Worm (Caenorhabditis elegans) whole organism, late embryonic: ENCODE data around the gene talp-3.

Source experiments
- C08G9.2 ChIP-seq: sonication (generic microtip); optimal IDR thresholded peaks from 2 replicates; lab custom pipeline; 2016; ENCODE audit warnings: mild to moderate bottlenecking, missing genetic modification characterization, moderate library complexity, missing compliant biosample characterization
- K02D7.2 ChIP-seq: sonication (generic microtip); optimal IDR thresholded peaks from 2 replicates; lab custom pipeline; 2017; ENCODE audit warnings: mild to moderate bottlenecking, missing genetic modification characterization, missing compliant biosample characterization
- Y22D7AL.16 ChIP-seq: sonication (generic microtip); optimal IDR thresholded peaks from 2 replicates; lab custom pipeline; 2016; ENCODE audit warnings: missing genetic modification characterization, missing compliant biosample characterization
- ama-1 ChIP-seq: fragments of 150-350 bp; optimal IDR thresholded peaks from 2 replicates; lab custom pipeline; 2014
- ceh-18 ChIP-seq: sonication (generic microtip); optimal IDR thresholded peaks from 2 replicates; lab custom pipeline; 2016; ENCODE audit warnings: missing genetic modification characterization, missing compliant biosample characterization
- ceh-19 ChIP-seq: fragments of 200-800 bp; sonication (Bioruptor generic); optimal IDR thresholded peaks from 2 replicates; lab custom pipeline; 2018; ENCODE audit warnings: mild to moderate bottlenecking, missing genetic modification characterization, missing compliant biosample characterization
- ceh-22 ChIP-seq: sonication (generic microtip); optimal IDR thresholded peaks from 2 replicates; lab custom pipeline; 2017; ENCODE audit warnings: missing biosample characterization, missing genetic modification characterization
- ceh-24 ChIP-seq: sonication (generic microtip); optimal IDR thresholded peaks from 2 replicates; lab custom pipeline; 2016; ENCODE audit warnings: mild to moderate bottlenecking, missing genetic modification characterization, missing compliant biosample characterization
- ceh-30 ChIP-seq: fragments of 150-350 bp; optimal IDR thresholded peaks from 2 replicates; lab custom pipeline; 2014; ENCODE audit warnings: missing biosample characterization, missing genetic modification characterization
- ceh-34 ChIP-seq: sonication (generic microtip); optimal IDR thresholded peaks from 2 replicates; lab custom pipeline; 2016; ENCODE audit warnings: mild to moderate bottlenecking, missing genetic modification characterization, missing compliant biosample characterization
- ceh-48 ChIP-seq: sonication (generic microtip); optimal IDR thresholded peaks from 2 replicates; lab custom pipeline; 2016; ENCODE audit warnings: missing genetic modification characterization, inconsistent platforms, missing compliant biosample characterization
- ceh-6 ChIP-seq: fragments of 200-800 bp; sonication (Bioruptor generic); optimal IDR thresholded peaks from 2 replicates; lab custom pipeline; 2018; ENCODE audit warnings: mild to moderate bottlenecking, missing genetic modification characterization, missing compliant biosample characterization
- dmd-4 ChIP-seq: sonication (generic microtip); optimal IDR thresholded peaks from 2 replicates; lab custom pipeline; 2016; ENCODE audit warnings: borderline replicate concordance, missing genetic modification characterization, missing compliant biosample characterization
- elt-4 ChIP-seq: sonication (generic microtip); optimal IDR thresholded peaks from 2 replicates; lab custom pipeline; 2016; ENCODE audit warnings: missing genetic modification characterization, missing compliant biosample characterization
- eyg-1 ChIP-seq: sonication (generic microtip); optimal IDR thresholded peaks from 2 replicates; lab custom pipeline; 2016; ENCODE audit warnings: missing genotype, missing genetic modification characterization, missing compliant biosample characterization
- fkh-10 ChIP-seq: fragments of 150-350 bp; optimal IDR thresholded peaks from 2 replicates; lab custom pipeline; 2014; ENCODE audit warnings: missing biosample characterization, missing genetic modification reagents, missing genetic modification characterization
- hlh-30 ChIP-seq: sonication (generic microtip); optimal IDR thresholded peaks from 2 replicates; lab custom pipeline; 2017; ENCODE audit warnings: antibody characterized with exemption, missing genetic modification characterization, missing compliant biosample characterization; ENCODE audit not compliant: insufficient read depth
- lim-6 ChIP-seq: sonication (generic microtip); optimal IDR thresholded peaks from 2 replicates; lab custom pipeline; 2016; ENCODE audit warnings: missing genetic modification characterization, missing compliant biosample characterization
- nfya-1 ChIP-seq: sonication (generic microtip); optimal IDR thresholded peaks from 2 replicates; lab custom pipeline; 2017; ENCODE audit warnings: missing genetic modification characterization, mild to moderate bottlenecking, missing compliant biosample characterization, antibody characterized with exemption, moderate library complexity
- npax-4 ChIP-seq: sonication (generic microtip); optimal IDR thresholded peaks from 2 replicates; lab custom pipeline; 2016; ENCODE audit warnings: missing genetic modification characterization, missing compliant biosample characterization
- odd-2 ChIP-seq: sonication (generic microtip); optimal IDR thresholded peaks from 2 replicates; lab custom pipeline; 2017; ENCODE audit warnings: antibody characterized with exemption, mild to moderate bottlenecking, missing genetic modification characterization, missing compliant biosample characterization
- pag-3 ChIP-seq: sonication (generic microtip); optimal IDR thresholded peaks from 2 replicates; lab custom pipeline; 2016; ENCODE audit warnings: missing compliant biosample characterization, missing genetic modification characterization, borderline replicate concordance
- pat-9 ChIP-seq: fragments of 200-800 bp; sonication (Bioruptor generic); optimal IDR thresholded peaks from 2 replicates; lab custom pipeline; 2018; ENCODE audit warnings: mild to moderate bottlenecking, missing genetic modification characterization, moderate library complexity, missing compliant biosample characterization
- pax-1 ChIP-seq: fragments of 150-350 bp; optimal IDR thresholded peaks from 2 replicates; lab custom pipeline; 2014; ENCODE audit warnings: missing biosample characterization, missing genetic modification characterization
- pha-2 ChIP-seq: sonication (generic microtip); optimal IDR thresholded peaks from 2 replicates; lab custom pipeline; 2017; ENCODE audit warnings: mild to moderate bottlenecking, missing genetic modification characterization, missing compliant biosample characterization
- pha-4 ChIP-seq: fragments of 150-350 bp; optimal IDR thresholded peaks from 2 replicates; lab custom pipeline; 2018; ENCODE audit warnings: missing biosample characterization, missing genetic modification reagents, missing genetic modification characterization
- pqm-1 ChIP-seq: sonication (generic microtip); optimal IDR thresholded peaks from 2 replicates; lab custom pipeline; 2016; ENCODE audit warnings: missing genetic modification characterization, missing compliant biosample characterization
- pros-1 ChIP-seq: fragments of 150-350 bp; optimal IDR thresholded peaks from 2 replicates; lab custom pipeline; 2014; ENCODE audit warnings: missing biosample characterization, missing genetic modification reagents, missing genetic modification characterization
- ref-2 ChIP-seq: sonication (generic microtip); optimal IDR thresholded peaks from 2 replicates; lab custom pipeline; 2016; ENCODE audit warnings: missing genetic modification characterization, missing compliant biosample characterization
- rnt-1 ChIP-seq: sonication (generic microtip); optimal IDR thresholded peaks from 2 replicates; lab custom pipeline; 2016; ENCODE audit warnings: missing genetic modification characterization, missing compliant biosample characterization
- syd-9 ChIP-seq: sonication (generic microtip); optimal IDR thresholded peaks from 2 replicates; lab custom pipeline; 2016; ENCODE audit warnings: mild to moderate bottlenecking, missing genetic modification characterization, moderate library complexity, missing compliant biosample characterization
- tbx-7 ChIP-seq: sonication (generic microtip); optimal IDR thresholded peaks from 2 replicates; lab custom pipeline; 2016; ENCODE audit warnings: missing genotype, missing genetic modification characterization, missing compliant biosample characterization
- ttx-3 ChIP-seq: sonication (generic microtip); optimal IDR thresholded peaks from 2 replicates; lab custom pipeline; 2016; ENCODE audit warnings: missing genetic modification reagents, missing genetic modification characterization, missing compliant biosample characterization
- unc-42 ChIP-seq: sonication (generic microtip); optimal IDR thresholded peaks from 2 replicates; lab custom pipeline; 2016; ENCODE audit warnings: missing genotype, missing genetic modification characterization, missing compliant biosample characterization
- unc-55 ChIP-seq: sonication (generic microtip); optimal IDR thresholded peaks from 2 replicates; lab custom pipeline; 2017; ENCODE audit warnings: missing biosample characterization, missing genetic modification reagents, missing genetic modification characterization
- unc-86 ChIP-seq: sonication (generic microtip); optimal IDR thresholded peaks from 2 replicates; lab custom pipeline; 2016; ENCODE audit warnings: missing genetic modification characterization, missing compliant biosample characterization
- zip-5 ChIP-seq: sonication (generic microtip); optimal IDR thresholded peaks from 2 replicates; lab custom pipeline; 2016; ENCODE audit warnings: missing genetic modification characterization, missing compliant biosample characterization
- ztf-16 ChIP-seq: sonication (generic microtip); optimal IDR thresholded peaks from 2 replicates; lab custom pipeline; 2017; ENCODE audit warnings: missing genetic modification characterization, missing compliant biosample characterization

The talp-3 gene

DNA sequence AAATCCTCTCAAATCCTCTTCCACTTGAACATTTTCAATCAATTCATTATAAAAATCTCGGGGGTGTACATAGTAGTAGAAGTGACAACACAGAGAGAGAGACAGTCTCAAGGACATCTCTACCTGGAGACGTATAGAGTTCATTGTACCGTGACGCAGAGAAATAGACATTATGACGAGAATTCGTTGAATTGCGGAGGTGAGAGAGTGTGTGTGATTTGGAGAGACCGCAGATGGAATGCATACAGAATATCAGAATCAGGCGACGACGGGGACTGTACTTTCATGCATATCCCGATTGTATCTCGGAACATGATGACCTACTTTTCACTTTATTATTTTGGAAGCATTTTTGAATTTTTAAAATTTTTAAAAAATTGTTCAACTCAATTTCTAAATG lies 22.6 kb upstream of the talp-3 start:
- TF ChIP-seq pag-3 (tag; lab: Kevin White, UChicago), result no peak
- no peak for TF ChIP-seq ceh-30
- no peak for TF ChIP-seq elt-4 (tag; lab: Kevin White, UChicago)
- TF ChIP-seq syd-9 (tag; lab: Kevin White, UChicago), result no peak
- TF ChIP-seq pat-9 (tag; lab: Kevin White, UChicago), result no peak

DNA sequence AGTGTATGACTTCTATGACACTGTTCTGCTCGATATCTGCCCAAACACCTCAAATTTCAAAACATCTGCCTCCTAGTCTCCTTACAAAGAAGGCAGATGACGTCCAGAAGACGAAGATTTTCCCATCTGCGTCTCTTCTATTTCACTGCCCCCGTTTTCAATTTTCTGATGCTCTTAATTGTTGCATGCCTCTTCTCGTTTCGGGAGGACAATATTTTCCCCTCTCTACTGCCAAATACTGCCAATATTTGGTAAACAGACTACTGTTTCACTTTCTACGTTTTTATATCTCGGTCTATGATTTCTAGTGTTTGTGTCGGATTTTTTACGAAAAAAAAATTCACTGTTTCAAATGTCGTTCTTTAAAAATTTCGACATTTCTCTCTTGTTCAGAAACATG lies 8.2 kb upstream of the talp-3 start:
- TF ChIP-seq unc-42 (tag; lab: Kevin White, UChicago) (peak; percentile 2), ztf-16 (tag; lab: Kevin White, UChicago) (no peak)
- TF ChIP-seq, all 69 proteins: peak for 1

DNA sequence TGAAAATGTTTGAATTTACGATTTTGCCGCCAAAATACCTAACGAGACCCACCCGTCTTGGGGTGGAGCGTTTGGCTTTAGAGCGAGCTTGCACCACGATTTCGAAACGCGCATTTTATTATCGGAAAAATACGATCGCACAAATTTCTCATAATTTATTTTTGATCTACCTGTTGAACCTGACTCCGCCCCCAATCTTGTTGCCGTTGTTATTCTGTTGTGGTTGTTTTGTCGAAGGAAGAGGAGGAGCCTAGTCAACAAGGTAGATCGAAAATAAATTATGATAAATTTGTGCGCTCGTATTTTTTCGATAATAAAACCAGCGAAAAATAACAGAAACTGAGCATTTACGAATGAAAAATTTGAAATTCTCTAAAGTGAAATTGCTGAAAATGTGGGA lies 5.7 kb upstream of the talp-3 start:
- TF ChIP-seq unc-55 (GFP tag; lab: Kevin White, UChicago) (no peak), pag-3 (tag; lab: Kevin White, UChicago) (no peak), C08G9.2 (tag; lab: Kevin White, UChicago) (no peak), lim-6 (tag; lab: Kevin White, UChicago) (no peak), ttx-3 (no peak), ceh-18 (tag; lab: Kevin White, UChicago) (no peak), odd-2 (tag; lab: Kevin White, UChicago) (no peak), zip-5 (tag; lab: Kevin White, UChicago) (no peak), pha-2 (tag; lab: Kevin White, UChicago) (no peak), fkh-10 (GFP tag; lab: Kevin White, UChicago) (no peak), ceh-24 (tag; lab: Kevin White, UChicago) (no peak), ceh-34 (tag; lab: Kevin White, UChicago) (no peak), Y22D7AL.16 (no peak)

DNA sequence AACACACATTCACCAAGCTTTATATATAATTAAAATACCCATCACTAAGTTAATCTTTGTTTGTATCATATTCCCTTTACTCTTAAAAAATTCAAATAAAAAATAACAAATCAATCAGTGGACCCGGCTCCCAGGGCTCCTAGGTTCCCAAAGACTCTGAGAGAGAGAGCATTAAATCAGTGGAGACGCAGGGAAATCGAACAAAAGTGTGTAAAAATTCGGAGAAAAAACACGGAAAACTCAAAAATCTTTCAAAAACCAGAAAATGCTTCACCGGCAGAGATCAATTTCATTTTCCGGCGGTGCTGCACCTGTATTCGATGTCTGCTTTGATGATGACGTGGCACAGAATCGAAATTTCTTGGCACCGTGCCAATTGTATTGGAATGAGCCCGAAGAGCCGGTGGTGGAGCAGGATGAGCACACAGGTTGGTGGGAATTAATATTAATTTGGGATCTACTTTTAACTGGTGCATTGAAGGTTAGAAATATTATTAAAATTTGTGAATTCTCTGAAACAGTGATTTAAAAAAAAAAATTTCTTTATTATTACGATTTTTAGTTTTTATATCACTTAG lies 5.0 kb upstream of the talp-3 start, which contains the start of gene anoh-2:
anoh-2 (plus strand) TSS at position 255 of the 578 bp plus-strand sequence.
- TF ChIP-seq eyg-1, result no peak

DNA sequence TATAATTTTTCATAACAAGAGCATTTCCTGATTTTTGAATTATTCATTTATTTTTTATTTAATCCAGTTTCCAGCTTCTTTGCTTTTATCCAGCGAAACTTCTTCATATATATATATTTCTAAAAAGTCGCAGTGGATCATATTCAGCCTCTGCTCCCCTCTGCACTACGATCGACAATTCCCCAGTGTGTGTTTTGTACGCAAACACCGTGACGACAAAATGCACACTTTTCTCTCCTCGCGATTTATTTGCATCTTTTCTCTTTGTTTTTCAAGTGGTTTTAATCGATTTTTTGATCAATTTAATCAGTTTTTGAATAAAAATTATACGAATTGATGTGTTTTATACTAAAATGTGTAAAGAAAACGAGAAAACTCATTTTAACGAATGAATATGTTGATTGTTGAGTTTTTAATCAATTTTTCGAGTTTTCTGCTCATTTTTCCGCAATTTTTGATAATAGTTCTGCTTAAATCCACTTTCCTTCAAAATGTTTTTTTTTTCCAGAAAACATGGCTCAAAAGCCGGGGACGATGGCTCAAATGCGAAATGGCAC lies 3.5 kb upstream of the talp-3 start, which contains the start of gene Y57G11C.33:
Y57G11C.33 (plus strand) TSS at position 507 of the 557 bp plus-strand sequence.
- TF ChIP-seq pha-2 (tag; lab: Kevin White, UChicago) (no peak), pha-4 (no peak), pax-1 (tag; lab: Kevin White, UChicago) (no peak), K02D7.2 (tag; lab: Kevin White, UChicago) (no peak), nfya-1 (peak; percentile 35), pros-1 (tag; lab: Kevin White, UChicago) (no peak), ceh-6 (GFP tag; lab: Kevin White, UChicago) (no peak), ceh-48 (tag; lab: Kevin White, UChicago) (no peak)
- TF ChIP-seq, all 69 proteins: peak for 1

DNA sequence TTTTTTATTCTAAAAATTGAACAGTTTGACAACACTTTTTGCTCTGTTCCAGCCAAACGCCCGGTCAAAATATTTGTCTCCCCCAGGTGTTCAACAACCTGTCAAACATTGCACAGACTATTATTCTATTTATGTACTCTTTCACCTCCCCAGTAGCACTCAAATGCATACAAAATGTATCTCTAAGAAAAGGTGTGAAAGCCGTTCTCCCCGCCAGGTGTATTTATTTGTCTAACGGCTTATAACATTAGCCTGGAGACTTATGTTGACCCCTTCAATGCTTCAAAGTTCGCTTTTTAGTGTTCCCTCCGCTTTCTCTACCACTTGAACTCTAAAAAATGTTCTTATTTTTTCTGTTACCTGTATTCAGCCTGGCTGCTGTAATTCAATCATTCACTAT lies 15.8 kb downstream of the talp-3 start, which contains the start of gene srlf-27:
srlf-27 (plus strand) TSS at position 301 of the 400 bp plus-strand sequence.
- TF ChIP-seq C08G9.2 (tag; lab: Kevin White, UChicago) (no peak), ama-1 (lab: Kevin White, UChicago) (no peak), ref-2 (tag; lab: Kevin White, UChicago) (no peak), pqm-1 (no peak), npax-4 (tag; lab: Kevin White, UChicago) (no peak), tbx-7 (tag; lab: Kevin White, UChicago) (no peak), unc-86 (no peak), dmd-4 (no peak), hlh-30 (no peak), ceh-19 (GFP tag; lab: Kevin White, UChicago) (no peak), pat-9 (tag; lab: Kevin White, UChicago) (no peak), rnt-1 (tag; lab: Kevin White, UChicago) (no peak), ceh-22 (tag; lab: Kevin White, UChicago) (no peak)
